Worm (Caenorhabditis elegans) whole organism, midembryonic: ENCODE data around the gene M60.6.

Experiments
- T22C8.4 ChIP-seq: fragments of 200-800 bp; sonication (Bioruptor generic); IDR thresholded peaks from 2 replicates; pipeline ENCODE4 v1.3.6; 2022; ENCODE audit warnings: missing genetic modification characterization, missing compliant biosample characterization
- cog-1 ChIP-seq: sonication (generic microtip); optimal IDR thresholded peaks from 2 replicates; lab custom pipeline; 2016; ENCODE audit warnings: missing genetic modification characterization, missing compliant biosample characterization
- flt-1 ChIP-seq: fragments of 200-800 bp; sonication (Bioruptor generic); IDR thresholded peaks from 2 replicates; pipeline ENCODE4 v1.3.6; 2022; ENCODE audit warnings: missing genetic modification characterization, missing compliant biosample characterization
- klf-2 ChIP-seq: fragments of 200-800 bp; sonication (Bioruptor generic); conservative IDR thresholded peaks from 2 replicates; pipeline ENCODE4 v1.3.6; 2022; ENCODE audit warnings: missing genetic modification reagents, missing genetic modification characterization, missing compliant biosample characterization
- med-1 ChIP-seq: sonication (generic microtip); optimal IDR thresholded peaks from 2 replicates; lab custom pipeline; 2017; ENCODE audit warnings: missing genetic modification characterization, mild to moderate bottlenecking, missing compliant biosample characterization, antibody characterized with exemption, missing genetic modification reagents; ENCODE audit not compliant: insufficient read depth
- ref-1 ChIP-seq: fragments of 200-800 bp; sonication (Bioruptor generic); conservative IDR thresholded peaks from 2 replicates; pipeline ENCODE4 v1.3.6; 2022; ENCODE audit warnings: missing genetic modification reagents, missing genetic modification characterization, missing compliant biosample characterization
- tab-1 ChIP-seq: fragments of 200-800 bp; sonication (Bioruptor generic); IDR thresholded peaks from 2 replicates; pipeline ENCODE4 v1.3.6; 2022; ENCODE audit warnings: missing genetic modification characterization, missing compliant biosample characterization
- ztf-23 ChIP-seq: fragments of 200-800 bp; sonication (Bioruptor generic); IDR thresholded peaks from 2 replicates; pipeline ENCODE4 v1.3.6; 2022; ENCODE audit warnings: missing genetic modification reagents, missing genetic modification characterization, missing compliant biosample characterization
- ztf-29 ChIP-seq: fragments of 200-800 bp; sonication (Bioruptor generic); IDR thresholded peaks from 2 replicates; pipeline ENCODE4 v1.3.6; 2022; ENCODE audit warnings: missing genetic modification reagents, missing genetic modification characterization, missing compliant biosample characterization

DNA sequence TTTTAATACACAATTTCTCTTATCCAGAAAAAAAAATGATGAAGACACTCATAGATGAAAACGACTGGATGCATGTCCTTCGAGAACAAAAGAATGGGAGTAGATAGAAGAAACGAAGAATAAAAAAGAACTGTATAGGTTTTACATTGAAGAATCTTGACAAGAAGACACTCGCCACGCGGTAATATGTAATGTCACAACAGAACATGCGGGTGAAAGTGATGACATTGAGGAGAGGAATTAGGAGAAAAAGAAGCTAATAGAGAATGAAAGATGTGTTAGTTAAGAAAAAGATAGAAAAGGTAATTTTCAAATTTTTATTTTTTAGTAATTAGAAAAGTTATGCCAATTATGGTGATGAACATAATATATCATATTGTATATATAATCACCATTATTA, 3.2 kb upstream of the M60.6 start:
- TF ChIP-seq ref-1 (GFP tag; lab: Robert Waterston, UW) = no peak
- no peak for TF ChIP-seq klf-2 (GFP tag; lab: Robert Waterston, UW)
- no peak for TF ChIP-seq cog-1 (tag; lab: Kevin White, UChicago)
- TF ChIP-seq ztf-29 = no peak
- no peak for TF ChIP-seq T22C8.4
- TF ChIP-seq tab-1 = no peak
- TF ChIP-seq flt-1 = no peak
- no peak for TF ChIP-seq med-1 (GFP tag; lab: Kevin White, UChicago)
- no peak for TF ChIP-seq ztf-23
